Worm (Caenorhabditis elegans): ENCODE measurements around the gene frpr-1.
A peak's percentile ranks its signal among the peaks of the same experiment; 100 is the strongest.

DNA sequence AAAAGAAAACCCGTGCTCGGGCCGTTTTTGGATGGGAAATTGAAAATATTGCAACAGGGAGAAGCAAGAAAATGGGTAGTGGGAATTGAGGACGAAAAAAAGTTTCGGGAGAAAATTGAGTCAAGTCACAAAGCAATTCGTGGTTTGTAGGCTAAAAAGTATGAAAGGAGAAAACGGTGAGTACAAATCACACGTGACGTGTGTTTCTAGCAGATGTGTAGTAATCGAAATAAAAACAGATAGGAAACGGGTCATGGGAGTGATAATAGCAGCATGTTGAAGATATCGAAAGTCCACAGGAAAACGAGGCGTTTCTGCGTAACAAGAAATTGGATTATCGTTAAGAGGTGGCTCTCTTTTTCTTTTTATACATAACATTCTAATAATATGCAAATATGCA, 39.5 kb downstream of the frpr-1 start:
- TF ChIP-seq snpc-4 (tag; optimal IDR thresholded peaks at IDR 0.05): no peak
- TF ChIP-seq zag-1 (tag; optimal IDR thresholded peaks at IDR 0.05): no peak
- no peak for TF ChIP-seq php-3 (GFP tag; IDR thresholded peaks at IDR 0.05)
- no peak for TF ChIP-seq F49E8.2 (tag; optimal IDR thresholded peaks at IDR 0.05; ENCODE audit: borderline replicate concordance)
- no peak for TF ChIP-seq dpl-1 (GFP tag; optimal IDR thresholded peaks at IDR 0.05)
- TF ChIP-seq lin-13 (GFP tag; optimal IDR thresholded peaks at IDR 0.05): no peak
- peak; percentile 59 for TF ChIP-seq nhr-11 (tag; optimal IDR thresholded peaks at IDR 0.05)
- TF ChIP-seq mep-1 (tag; optimal IDR thresholded peaks at IDR 0.05): peak; percentile 4
- TF ChIP-seq mdl-1 (tag; optimal IDR thresholded peaks at IDR 0.05): peak in 1 of 2 experiments; percentile 47
- no peak for TF ChIP-seq sdz-12 (GFP tag; optimal IDR thresholded peaks at IDR 0.05)
